Fruit fly (Drosophila melanogaster) whole organism, wandering third instar larva: ENCODE results near the gene Eph.

Experiments used
- Abd-B ChIP-seq: fragments of >200 bp; optimal IDR thresholded peaks from 2 replicates; lab custom pipeline; 2017; ENCODE audit warnings: missing biosample characterization, missing genetic modification characterization
- CG32264 ChIP-seq: fragments of 200-800 bp; sonication (Bioruptor generic); optimal IDR thresholded peaks from 2 replicates; lab custom pipeline; 2016; ENCODE audit warnings: missing biosample characterization, missing genetic modification characterization
- CG9705 ChIP-seq: fragments of 200-800 bp; sonication (Bioruptor generic); optimal IDR thresholded peaks from 2 replicates; lab custom pipeline; 2018; ENCODE audit warnings: missing biosample characterization, mild to moderate bottlenecking, missing genetic modification characterization
- CrebA ChIP-seq: fragments of 200-800 bp; sonication (Bioruptor generic); optimal IDR thresholded peaks from 2 replicates; lab custom pipeline; 2016; ENCODE audit warnings: missing biosample characterization, mild to moderate bottlenecking, missing genetic modification characterization, borderline replicate concordance
- Dfd ChIP-seq: fragments of >200 bp; optimal IDR thresholded peaks from 2 replicates; lab custom pipeline; 2017; ENCODE audit warnings: missing biosample characterization, missing genetic modification characterization
- Dif ChIP-seq: fragments of 200-275, 200-300 bp; sonication (Bioruptor generic); optimal IDR thresholded peaks from 2 replicates; lab custom pipeline; 2018; ENCODE audit warnings: missing biosample characterization, missing genetic modification characterization; ENCODE audit not compliant: partially characterized antibody
- GATAd ChIP-seq: sonication (Bioruptor generic); optimal IDR thresholded peaks from 2 replicates; lab custom pipeline; 2016; ENCODE audit warnings: missing biosample characterization, missing genetic modification characterization
- Hr78 ChIP-seq: fragments of >200 bp; optimal IDR thresholded peaks from 2 replicates; lab custom pipeline; 2017; ENCODE audit warnings: missing biosample characterization, missing genetic modification characterization
- Hr83 ChIP-seq: fragments of 200-300 bp; sonication (Bioruptor generic); optimal IDR thresholded peaks from 2 replicates; lab custom pipeline; 2016; ENCODE audit warnings: missing biosample characterization, mild to moderate bottlenecking, missing genetic modification characterization, moderate library complexity; ENCODE audit not compliant: poor library complexity, severe bottlenecking
- Jra ChIP-seq: sonication (Bioruptor generic); optimal IDR thresholded peaks from 2 replicates; lab custom pipeline; 2016; ENCODE audit warnings: missing biosample characterization, missing genetic modification characterization
- Mio ChIP-seq: sonication (Bioruptor generic); optimal IDR thresholded peaks from 2 replicates; lab custom pipeline; 2016; ENCODE audit warnings: missing biosample characterization, missing genetic modification characterization
- Myc ChIP-seq: fragments of >200 bp; optimal IDR thresholded peaks from 2 replicates; lab custom pipeline; 2017
- N ChIP-seq: fragments of >200 bp; optimal IDR thresholded peaks from 2 replicates; lab custom pipeline; 2018; ENCODE audit warnings: missing biosample characterization, missing external identifiers, missing genetic modification characterization
- OdsH ChIP-seq: fragments of 200-800 bp; sonication (Bioruptor generic); optimal IDR thresholded peaks from 2 replicates; lab custom pipeline; 2016; ENCODE audit warnings: missing biosample characterization, mild to moderate bottlenecking, missing genetic modification characterization
- Rel ChIP-seq, 2 experiments: fragments of 200-800 bp; sonication (Bioruptor generic) in 1 of 2; optimal IDR thresholded peaks; 2 replicates in 1 of 2; 3 replicates in 1 of 2; lab custom pipeline; 2016 to 2019; ENCODE audit warnings: mild to moderate bottlenecking in 2 of 2, missing biosample characterization in 2 of 2, missing genetic modification characterization in 2 of 2, moderate library complexity in 1 of 2
- Vsx2 ChIP-seq: fragments of 200-300, 225-300 bp; sonication (Bioruptor generic); optimal IDR thresholded peaks from 2 replicates; lab custom pipeline; 2018; ENCODE audit warnings: missing biosample characterization, missing genetic modification characterization; ENCODE audit not compliant: partially characterized antibody
- br ChIP-seq: fragments of 200-800 bp; sonication (Bioruptor generic); optimal IDR thresholded peaks from 2 replicates; lab custom pipeline; 2016; ENCODE audit warnings: missing biosample characterization, missing genetic modification characterization
- brk ChIP-seq: fragments of 200-800 bp; sonication (Bioruptor generic); optimal IDR thresholded peaks from 2 replicates; lab custom pipeline; 2016; ENCODE audit warnings: missing biosample characterization, mild to moderate bottlenecking, missing genetic modification characterization
- dl ChIP-seq, 2 experiments: fragments of 175-275, 200-275 bp in 1 of 2; fragments of 200-275 bp in 1 of 2; sonication (Bioruptor generic); optimal IDR thresholded peaks; lab custom pipeline; 2018; ENCODE audit warnings: mild to moderate bottlenecking in 2 of 2, missing biosample characterization in 2 of 2, missing genetic modification characterization in 2 of 2, moderate library complexity in 2 of 2; ENCODE audit not compliant: partially characterized antibody in 2 of 2, insufficient read depth in 1 of 2
- dmrt93B ChIP-seq: fragments of 200-800 bp; sonication (Bioruptor generic); optimal IDR thresholded peaks from 2 replicates; lab custom pipeline; 2018; ENCODE audit warnings: missing biosample characterization, mild to moderate bottlenecking, missing genetic modification characterization
- dsf ChIP-seq: sonication (Bioruptor generic); optimal IDR thresholded peaks from 2 replicates; lab custom pipeline; 2016; ENCODE audit warnings: missing biosample characterization, missing genetic modification characterization, borderline replicate concordance
- ey ChIP-seq: fragments of 200-800 bp; sonication (Bioruptor generic); optimal IDR thresholded peaks from 2 replicates; lab custom pipeline; 2016; ENCODE audit warnings: missing biosample characterization, missing genetic modification characterization
- foxo ChIP-seq, 2 experiments: fragments of 200-800 bp; sonication (Bioruptor generic); optimal IDR thresholded peaks; 2 replicates in 1 of 2; 3 replicates in 1 of 2; lab custom pipeline; 2016 to 2017; ENCODE audit warnings: missing biosample characterization in 2 of 2, missing genetic modification characterization in 2 of 2
- h ChIP-seq: fragments of 200-800 bp; sonication (Bioruptor generic); optimal IDR thresholded peaks from 3 replicates; lab custom pipeline; 2016; ENCODE audit warnings: missing biosample characterization, mild to moderate bottlenecking, missing genetic modification characterization
- jim ChIP-seq: fragments of 175-275, 200-325 bp; sonication (Bioruptor generic); optimal IDR thresholded peaks from 2 replicates; lab custom pipeline; 2016; ENCODE audit warnings: missing biosample characterization, mild to moderate bottlenecking, missing genetic modification characterization
- lola ChIP-seq: fragments of >200 bp; optimal IDR thresholded peaks from 2 replicates; lab custom pipeline; 2017; ENCODE audit warnings: missing biosample characterization, missing genetic modification characterization
- psq ChIP-seq: fragments of 200-800 bp; sonication (Bioruptor generic); optimal IDR thresholded peaks from 3 replicates; lab custom pipeline; 2017; ENCODE audit warnings: missing biosample characterization, mild to moderate bottlenecking, missing genetic modification characterization, moderate library complexity
- rgr ChIP-seq: fragments of 200-800 bp; sonication (Bioruptor generic); optimal IDR thresholded peaks from 3 replicates; lab custom pipeline; 2016; ENCODE audit warnings: missing biosample characterization, mild to moderate bottlenecking, missing genetic modification characterization
- usp ChIP-seq: fragments of >200 bp; optimal IDR thresholded peaks from 2 replicates; lab custom pipeline; 2017; ENCODE audit warnings: missing biosample characterization, missing genetic modification characterization
- woc ChIP-seq: sonication (Bioruptor generic); optimal IDR thresholded peaks from 2 replicates; lab custom pipeline; 2016; ENCODE audit warnings: missing biosample characterization, mild to moderate bottlenecking, missing genetic modification characterization

Eph gene

DNA sequence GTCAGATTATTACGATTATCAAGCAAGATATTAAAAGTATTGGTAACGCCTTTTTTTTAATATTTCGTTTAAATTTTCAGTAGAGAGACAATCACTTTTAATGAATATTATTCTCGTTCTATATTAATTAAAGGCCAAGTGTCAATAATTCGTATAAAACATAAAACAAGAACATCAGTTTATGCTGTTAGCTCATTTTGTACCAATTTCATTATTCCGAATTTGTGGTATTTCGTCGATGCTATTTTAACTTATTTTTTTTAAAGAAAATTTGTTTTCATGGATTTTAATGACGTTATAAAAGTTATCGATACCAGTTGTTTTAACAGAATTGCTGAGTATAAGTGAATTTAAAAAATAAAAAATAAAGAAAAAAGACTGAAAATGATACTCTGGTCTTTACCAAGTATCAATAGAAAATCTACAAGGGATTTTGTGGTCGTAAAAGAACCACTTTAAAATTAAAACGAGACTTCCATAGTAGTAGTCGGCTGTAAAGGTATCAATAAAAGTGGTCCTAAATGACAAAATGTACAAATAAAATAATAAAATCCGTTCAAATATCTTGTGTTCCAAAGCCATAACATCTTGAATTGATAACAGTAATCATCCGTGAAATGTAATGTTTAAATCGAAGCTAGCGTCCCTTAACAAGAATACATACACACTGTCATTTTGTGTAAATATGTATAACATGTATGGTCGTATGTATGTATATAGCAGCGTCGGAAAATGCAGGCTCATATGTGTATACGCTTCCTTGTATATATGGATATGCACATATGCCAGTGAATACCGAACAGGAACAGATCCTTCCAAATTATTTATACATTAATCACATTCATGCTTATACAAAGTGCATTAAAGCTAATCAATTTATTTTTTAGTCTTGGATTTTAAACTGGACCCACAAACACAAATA, at the start of gene Eph:
Gene Eph (plus strand): TSS at position 287 of the 922 bp plus-strand sequence.
- TF ChIP-seq N (GFP tag; lab: Kevin White, UChicago), result no peak
- TF ChIP-seq woc (GFP tag; lab: Kevin White, UChicago), result peak; percentile 69

DNA sequence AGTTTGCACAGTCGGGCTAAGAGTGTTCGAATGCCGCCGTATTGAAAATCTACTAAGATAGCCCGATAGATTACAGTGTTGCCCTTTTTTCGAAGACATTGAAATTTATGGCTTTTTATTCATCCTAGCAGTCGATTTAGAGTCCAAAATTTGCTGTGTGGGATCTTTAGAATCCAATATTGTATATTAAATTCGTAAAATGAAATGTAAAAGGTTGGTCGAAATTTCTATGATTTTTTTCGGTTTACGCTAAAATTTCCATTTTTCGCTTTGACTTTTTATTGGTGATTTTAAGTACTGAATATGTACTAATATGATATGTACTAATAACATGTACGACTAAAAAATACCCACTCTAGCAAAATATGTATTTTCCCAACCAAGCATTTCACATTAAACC, 43.2 kb upstream of the Eph start:
- TF ChIP-seq br (GFP tag; lab: Kevin White, UChicago) (no peak), Hr83 (no peak), lola (GFP tag; lab: Kevin White, UChicago) (no peak), Vsx2 (GFP tag; lab: Kevin White, UChicago) (no peak), foxo (GFP tag; optimal IDR thresholded peaks at IDR 0.05; lab: Kevin White, UChicago) (no peak), CG32264 (no peak), Dfd (GFP tag; lab: Kevin White, UChicago) (no peak), jim (GFP tag; lab: Kevin White, UChicago) (no peak), psq (GFP tag; lab: Kevin White, UChicago) (no peak), dl (GFP tag; optimal IDR thresholded peaks at IDR 0.05; lab: Kevin White, UChicago; ENCODE audit: insufficient read depth in 1 of 2, partially characterized antibody in 2 of 2) (no peak), CG9705 (GFP tag; lab: Kevin White, UChicago) (no peak), GATAd (GFP tag; lab: Kevin White, UChicago) (no peak), Jra (GFP tag; lab: Kevin White, UChicago) (no peak), Dif (GFP tag; lab: Kevin White, UChicago) (no peak), Myc (lab: Kevin White, UChicago) (no peak), OdsH (no peak), dmrt93B (GFP tag; lab: Kevin White, UChicago) (no peak), CrebA (GFP tag; lab: Kevin White, UChicago) (no peak)

DNA sequence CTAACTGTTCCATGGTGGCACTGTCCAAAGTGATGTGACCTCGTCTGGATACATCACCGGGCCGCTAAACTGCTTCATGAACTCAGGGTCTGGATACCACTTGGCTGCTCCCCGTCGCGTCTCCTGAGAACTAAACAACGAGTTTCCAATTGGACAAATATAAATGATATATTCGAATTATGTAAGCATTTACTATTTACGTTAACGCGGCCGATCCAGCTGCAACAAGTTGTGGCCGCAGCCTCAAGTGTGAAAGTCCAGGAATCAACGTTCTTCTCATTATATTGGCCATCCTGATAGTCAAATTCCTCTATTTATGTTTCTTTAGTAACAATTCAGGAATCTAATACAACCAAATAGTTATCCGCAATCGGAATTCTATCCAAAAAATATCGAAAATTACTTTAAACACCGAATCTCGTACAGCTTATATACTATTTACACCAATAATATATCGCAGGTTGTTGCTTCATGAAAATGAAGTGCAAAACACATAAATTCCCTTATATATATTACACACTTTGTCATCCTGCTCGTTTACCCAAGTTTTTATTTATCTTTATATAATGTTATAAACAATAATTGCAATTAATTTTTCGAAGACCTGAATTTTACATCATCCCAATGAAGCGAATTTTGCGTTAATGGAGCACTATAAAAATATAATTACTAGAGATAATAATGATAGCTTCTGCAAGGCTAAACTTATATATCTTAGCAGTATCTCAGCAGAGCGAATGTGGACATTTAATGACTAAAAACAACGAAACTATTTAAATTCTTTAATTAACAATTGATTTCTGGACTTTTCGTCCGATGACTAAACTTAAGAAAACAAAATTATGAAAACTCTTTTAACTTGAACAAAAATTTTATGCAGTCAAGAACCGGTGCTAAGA, 39.8 kb upstream of the Eph start:
- TF ChIP-seq lola (GFP tag; lab: Kevin White, UChicago), result peak; percentile 15
- peak; percentile 98 for TF ChIP-seq N (GFP tag; lab: Kevin White, UChicago)
- no peak for TF ChIP-seq ey (GFP tag; lab: Kevin White, UChicago)
- TF ChIP-seq Hr78 (GFP tag; lab: Kevin White, UChicago), result peak; percentile 88
- TF ChIP-seq woc (GFP tag; lab: Kevin White, UChicago), result peak; percentile 34
- no peak for TF ChIP-seq dl (GFP tag; optimal IDR thresholded peaks at IDR 0.05; lab: Kevin White, UChicago; ENCODE audit: insufficient read depth in 1 of 2, partially characterized antibody in 2 of 2)

dm6 chr4:571504-572268, 38.8 kb upstream of the Eph start, which contains the start of the genes ND-49 and Ephrin:
ND-49 (minus strand) TSS chr4:571554.
Ephrin (plus strand) TSS chr4:571755.
- TF ChIP-seq brk (GFP tag; lab: Kevin White, UChicago) (peak; percentile 22), woc (GFP tag; lab: Kevin White, UChicago) (peak; percentile 3), Dif (GFP tag; lab: Kevin White, UChicago) (no peak)

DNA sequence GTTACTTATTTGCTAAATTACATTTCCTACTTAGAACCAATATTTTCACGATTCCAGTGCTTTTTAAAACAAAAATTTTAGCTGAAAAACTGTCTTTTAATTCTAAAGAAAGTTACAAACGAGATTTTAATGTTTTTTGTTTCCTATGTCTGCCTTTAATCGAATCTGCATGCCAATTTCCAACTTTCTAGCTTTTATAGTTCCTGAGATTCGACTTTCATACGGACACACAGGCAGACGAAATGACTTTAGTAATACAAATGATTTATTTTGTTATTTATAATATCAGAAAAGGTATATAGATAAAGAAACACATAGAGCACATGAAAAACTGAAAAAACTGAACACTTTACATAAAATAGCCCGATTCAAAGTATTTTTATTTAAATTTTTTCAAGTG, 34.0 kb upstream of the Eph start:
- TF ChIP-seq Rel (GFP tag; optimal IDR thresholded peaks at IDR 0.05; lab: Kevin White, UChicago) (no peak), Rel (tag; optimal IDR thresholded peaks at IDR 0.05; lab: Kevin White, UChicago) (no peak), Jra (GFP tag; lab: Kevin White, UChicago) (no peak), jim (GFP tag; lab: Kevin White, UChicago) (no peak), dsf (GFP tag; lab: Kevin White, UChicago) (no peak), foxo (GFP tag; optimal IDR thresholded peaks at IDR 0.05; lab: Kevin White, UChicago) (no peak), rgr (GFP tag; lab: Kevin White, UChicago) (no peak), lola (GFP tag; lab: Kevin White, UChicago) (no peak), Dif (GFP tag; lab: Kevin White, UChicago) (no peak), GATAd (GFP tag; lab: Kevin White, UChicago) (no peak), CG9705 (GFP tag; lab: Kevin White, UChicago) (no peak), h (GFP tag; lab: Kevin White, UChicago) (no peak), usp (GFP tag; lab: Kevin White, UChicago) (no peak), Mio (GFP tag; lab: Kevin White, UChicago) (no peak), psq (GFP tag; lab: Kevin White, UChicago) (no peak), br (GFP tag; lab: Kevin White, UChicago) (no peak), Myc (lab: Kevin White, UChicago) (no peak), dmrt93B (GFP tag; lab: Kevin White, UChicago) (no peak), Hr78 (GFP tag; lab: Kevin White, UChicago) (no peak), Abd-B (GFP tag; lab: Kevin White, UChicago) (no peak)
